ENCODE assay signal across 1 fruit fly cellular context in genomic region chr2L:4227546-4227945, dm6.
TF ChIP-seq lines count a peak whose summit lies in the region.

Gene RpL40, plus strand, starts transcription at chr2L:4227699.

TF ChIP-seq in whole organism, embryonic, 481 proteins besides CTCF, POLR2A, EP300 and RAD21 (continued from another document):
- TF ChIP-seq CG13287 (GFP tag; IDR thresholded peaks at IDR 0.05; lab: Robert Waterston, UW; ENCODE audit: partially characterized antibody) (peak; percentile 43; the same call in 1 of the 2 replicates), fru (optimal IDR thresholded peaks at IDR 0.05; lab: Kevin White, UChicago) (no peak), seq (GFP tag; IDR thresholded peaks at IDR 0.05; lab: Robert Waterston, UW) (no peak), MESR4 (GFP tag; optimal IDR thresholded peaks at IDR 0.05; lab: Kevin White, UChicago) (peak; percentile 97), CrebB (tag; optimal IDR thresholded peaks at IDR 0.05; lab: Kevin White, UChicago) (no peak), CG11247 (GFP tag; IDR thresholded peaks at IDR 0.05; lab: Robert Waterston, UW) (peak; percentile 26; the same call in 1 of the 2 replicates), Vsx1 (GFP tag; optimal IDR thresholded peaks at IDR 0.05; lab: Kevin White, UChicago) (no peak), Neu2 (GFP tag; optimal IDR thresholded peaks at IDR 0.05; lab: Kevin White, UChicago; ENCODE audit: borderline replicate concordance) (no peak), CG2120 (GFP tag; optimal IDR thresholded peaks at IDR 0.05; lab: Kevin White, UChicago) (no peak), CG17612 (GFP tag; IDR thresholded peaks at IDR 0.05; lab: Robert Waterston, UW) (no peak), otp (GFP tag; IDR thresholded peaks at IDR 0.05; lab: Robert Waterston, UW) (no peak), CG8944 (GFP tag; optimal IDR thresholded peaks at IDR 0.05; lab: Kevin White, UChicago) (no peak), CG33213 (GFP tag; optimal IDR thresholded peaks at IDR 0.05; lab: Kevin White, UChicago) (no peak), Optix (GFP tag; IDR thresholded peaks at IDR 0.05; lab: Robert Waterston, UW) (no peak), Nf-YB (GFP tag; optimal IDR thresholded peaks at IDR 0.05; lab: Kevin White, UChicago) (no peak), CG11398 (GFP tag; optimal IDR thresholded peaks at IDR 0.05; lab: Kevin White, UChicago) (no peak), Max (GFP tag; optimal IDR thresholded peaks at IDR 0.05; lab: Kevin White, UChicago) (peak; percentile 59), CG4820 (GFP tag; optimal IDR thresholded peaks at IDR 0.05; lab: Kevin White, UChicago) (no peak), MBD-R2 (GFP tag; IDR thresholded peaks at IDR 0.05; lab: Robert Waterston, UW) (0 out of 2 replicates have a peak, but pooled peaks have one; percentile 8), hb (GFP tag; IDR thresholded peaks at IDR 0.05; lab: Robert Waterston, UW; ENCODE audit: partially characterized antibody) (no peak), pho (GFP tag; optimal IDR thresholded peaks at IDR 0.05; lab: Kevin White, UChicago) (no peak), ftz-f1 (GFP tag; optimal IDR thresholded peaks at IDR 0.05; lab: Kevin White, UChicago) (no peak), NK7.1 (GFP tag; optimal IDR thresholded peaks at IDR 0.05; lab: Kevin White, UChicago) (no peak), fd96Cb (tag; optimal IDR thresholded peaks at IDR 0.05; lab: Kevin White, UChicago) (no peak), so (GFP tag; IDR thresholded peaks at IDR 0.05; lab: Robert Waterston, UW) (no peak), H2.0 (GFP tag; IDR thresholded peaks at IDR 0.05; lab: Robert Waterston, UW) (no peak), CG13894 (tag; optimal IDR thresholded peaks at IDR 0.05; lab: Kevin White, UChicago) (no peak), grau (tag; optimal IDR thresholded peaks at IDR 0.05; lab: Kevin White, UChicago) (no peak), jigr1 (GFP tag; IDR thresholded peaks at IDR 0.05; lab: Robert Waterston, UW) (no peak; the same call in 2 of the 3 replicates), ERR (GFP tag; optimal IDR thresholded peaks at IDR 0.05; lab: Kevin White, UChicago) (no peak), Sox100B (GFP tag; optimal IDR thresholded peaks at IDR 0.05; lab: Kevin White, UChicago) (no peak), Ets65A (GFP tag; lab: Kevin White, UChicago) (no peak), sens-2 (GFP tag; IDR thresholded peaks at IDR 0.05; lab: Robert Waterston, UW) (no peak), CG8765 (GFP tag; IDR thresholded peaks at IDR 0.05; lab: Robert Waterston, UW) (no peak), crc (GFP tag; optimal IDR thresholded peaks at IDR 0.05; lab: Kevin White, UChicago) (no peak), CG7987 (GFP tag; optimal IDR thresholded peaks at IDR 0.05; lab: Kevin White, UChicago) (no peak), az2 (GFP tag; optimal IDR thresholded peaks at IDR 0.05; lab: Kevin White, UChicago) (no peak), CG3995 (GFP tag; optimal IDR thresholded peaks at IDR 0.05; lab: Kevin White, UChicago) (no peak), sisA (GFP tag; IDR thresholded peaks at IDR 0.05; lab: Robert Waterston, UW) (no peak), Dip2 (GFP tag; IDR thresholded peaks at IDR 0.05; lab: Robert Waterston, UW) (no peak), Hr78 (GFP tag; optimal IDR thresholded peaks at IDR 0.05; lab: Kevin White, UChicago) (no peak), nau (GFP tag; optimal IDR thresholded peaks at IDR 0.05; lab: Kevin White, UChicago) (peak; percentile 37), bigmax (GFP tag; optimal IDR thresholded peaks at IDR 0.05; lab: Kevin White, UChicago) (peak; percentile 99), CG8924 (tag; optimal IDR thresholded peaks at IDR 0.05; lab: Kevin White, UChicago) (no peak), CG18599 (GFP tag; optimal IDR thresholded peaks at IDR 0.05; lab: Kevin White, UChicago) (no peak), trem (tag; optimal IDR thresholded peaks at IDR 0.05; lab: Kevin White, UChicago) (peak; percentile 16), HLH54F (GFP tag; optimal IDR thresholded peaks at IDR 0.05; lab: Kevin White, UChicago) (no peak), gt (GFP tag; IDR thresholded peaks at IDR 0.05; lab: Robert Waterston, UW) (no peak), CG33557 (GFP tag; optimal IDR thresholded peaks at IDR 0.05; lab: Kevin White, UChicago) (no peak), cas (GFP tag; IDR thresholded peaks at IDR 0.05; lab: Robert Waterston, UW) (no peak), HHEX (GFP tag; optimal IDR thresholded peaks at IDR 0.05; lab: Kevin White, UChicago) (peak; percentile 24)
